Worm (Caenorhabditis elegans): ENCODE results near the gene dod-6.

The dod-6 gene

ce11 chrIII:10187840-10188239, 9.7 kb upstream of the dod-6 start:
- peak; percentile 68 for TF ChIP-seq unc-42 (tag; optimal IDR thresholded peaks at IDR 0.05)
- TF ChIP-seq sdc-2 (tag; optimal IDR thresholded peaks at IDR 0.05): no peak

- TF ChIP-seq zip-5 (tag; optimal IDR thresholded peaks at IDR 0.05): no peak
- no peak for TF ChIP-seq elt-2 (tag; optimal IDR thresholded peaks at IDR 0.05)
- TF ChIP-seq pax-1 (tag; optimal IDR thresholded peaks at IDR 0.05): no peak
- TF ChIP-seq npax-4 (tag; optimal IDR thresholded peaks at IDR 0.05): no peak
- TF ChIP-seq fkh-10 (GFP tag; optimal IDR thresholded peaks at IDR 0.05): no peak
- TF ChIP-seq mec-3 (tag; optimal IDR thresholded peaks at IDR 0.05; ENCODE audit: borderline replicate concordance): no peak
- TF ChIP-seq pqm-1 (tag; optimal IDR thresholded peaks at IDR 0.05): no peak
- no peak for TF ChIP-seq dve-1 (tag; optimal IDR thresholded peaks at IDR 0.05)
- TF ChIP-seq rnt-1 (tag; optimal IDR thresholded peaks at IDR 0.05): no peak
- no peak for TF ChIP-seq ceh-9 (tag; optimal IDR thresholded peaks at IDR 0.05)
- TF ChIP-seq unc-42 (tag; optimal IDR thresholded peaks at IDR 0.05): no peak
- TF ChIP-seq C38D4.7 (GFP tag; optimal IDR thresholded peaks at IDR 0.05): no peak
These were observed 8.6 kb upstream of the dod-6 start, which contains the start of gene epac-1 for ce11 chrIII:10188912-10189311. TSS of gene epac-1 (plus strand) at chrIII:10189212.

- TF ChIP-seq nfya-1 (tag; optimal IDR thresholded peaks at IDR 0.05) (peak; percentile 48), ztf-16 (tag; optimal IDR thresholded peaks at IDR 0.05) (no peak)
These were observed 2.9 kb upstream of the dod-6 start for ce11 chrIII:10194569-10194968.

- TF ChIP-seq npax-4 (tag; optimal IDR thresholded peaks at IDR 0.05) (no peak), T23F11.4 (GFP tag; optimal IDR thresholded peaks at IDR 0.05) (no peak), ceh-19 (GFP tag; optimal IDR thresholded peaks at IDR 0.05) (no peak), unc-3 (GFP tag; conservative IDR thresholded peaks at IDR 0.05) (no peak), unc-3 (tag; optimal IDR thresholded peaks at IDR 0.05) (no peak), fax-1 (tag; optimal IDR thresholded peaks at IDR 0.05) (no peak), pat-9 (tag; optimal IDR thresholded peaks at IDR 0.05) (no peak), hlh-8 (tag; optimal IDR thresholded peaks at IDR 0.05) (no peak), che-1 (tag; optimal IDR thresholded peaks at IDR 0.05) (no peak), odd-2 (tag; optimal IDR thresholded peaks at IDR 0.05) (no peak), ama-1 (optimal IDR thresholded peaks at IDR 0.05) (no peak), ceh-34 (tag; optimal IDR thresholded peaks at IDR 0.05) (no peak), unc-55 (GFP tag; optimal IDR thresholded peaks at IDR 0.05) (no peak), lim-6 (tag; optimal IDR thresholded peaks at IDR 0.05) (no peak), ceh-45 (GFP tag; IDR thresholded peaks at IDR 0.05) (no peak), lin-11 (tag; optimal IDR thresholded peaks at IDR 0.05) (no peak), ceh-31 (tag; optimal IDR thresholded peaks at IDR 0.05) (no peak)
These were observed 1.6 kb upstream of the dod-6 start for ce11 chrIII:10195911-10196310.

ce11 chrIII:10196796-10197195, 720 bp upstream of the dod-6 start:
- TF ChIP-seq T23F11.4 (GFP tag; optimal IDR thresholded peaks at IDR 0.05): no peak
- no peak for TF ChIP-seq ttx-3 (tag; optimal IDR thresholded peaks at IDR 0.05)
- TF ChIP-seq ceh-6 (GFP tag; optimal IDR thresholded peaks at IDR 0.05): no peak
- TF ChIP-seq elt-2 (tag; optimal IDR thresholded peaks at IDR 0.05): peak; percentile 82

- TF ChIP-seq ceh-9 (tag; optimal IDR thresholded peaks at IDR 0.05) (no peak), elt-2 (tag; optimal IDR thresholded peaks at IDR 0.05) (no peak), zip-5 (tag; optimal IDR thresholded peaks at IDR 0.05) (no peak), dve-1 (tag; optimal IDR thresholded peaks at IDR 0.05) (no peak), pat-9 (tag; optimal IDR thresholded peaks at IDR 0.05) (no peak), ahr-1 (tag; optimal IDR thresholded peaks at IDR 0.05) (no peak), ref-2 (tag; optimal IDR thresholded peaks at IDR 0.05) (no peak), elt-4 (tag; optimal IDR thresholded peaks at IDR 0.05) (no peak), pros-1 (tag; optimal IDR thresholded peaks at IDR 0.05) (no peak), sox-4 (tag; optimal IDR thresholded peaks at IDR 0.05) (no peak), lin-11 (tag; optimal IDR thresholded peaks at IDR 0.05) (no peak), lim-6 (tag; optimal IDR thresholded peaks at IDR 0.05) (no peak), sdc-2 (tag; optimal IDR thresholded peaks at IDR 0.05) (no peak), unc-86 (tag; optimal IDR thresholded peaks at IDR 0.05) (no peak)
These were observed 1.5 kb downstream of the dod-6 start, which contains the start of gene T20G5.8 for ce11 chrIII:10199052-10199451. TSS of gene T20G5.8 (plus strand) at chrIII:10199352.
